Worm (Caenorhabditis elegans) whole organism, L4/young adult: Measurements from ENCODE around the gene xdh-1.

Experiments
- dao-5 ChIP-seq: sonication (generic microtip); optimal IDR thresholded peaks from 2 replicates; lab custom pipeline; 2016; ENCODE audit warnings: missing genotype, missing genetic modification characterization, moderate library complexity, missing compliant biosample characterization
- him-1 ChIP-seq: sonication (generic microtip); optimal IDR thresholded peaks from 2 replicates; lab custom pipeline; 2016; ENCODE audit warnings: missing genotype, missing genetic modification reagents, missing genetic modification characterization, missing compliant biosample characterization

- no peak for TF ChIP-seq dao-5 (tag; lab: Kevin White, UChicago)
- no peak for TF ChIP-seq him-1
Measured at ce11 chrIV:14421938-14422337, 9.2 kb upstream of the xdh-1 start, which contains the start of gene F55B11.7.
